Fruit fly (Drosophila melanogaster) whole organism, pupa: ENCODE results near the gene Polr3A.
A peak's percentile ranks its signal among the peaks of the same experiment; 100 is the strongest.

Source experiments
- CG10348 ChIP-seq: fragments of 200-800 bp; sonication (Bioruptor generic); IDR thresholded peaks from 2 replicates; pipeline ENCODE4 v1.3.6; 2022; ENCODE audit warnings: missing biosample characterization, missing genetic modification characterization
- CG12605 ChIP-seq: fragments of 200-800 bp; sonication (Bioruptor generic); IDR thresholded peaks from 2 replicates; pipeline ENCODE4 v1.3.6; 2022; ENCODE audit warnings: missing biosample characterization, missing genetic modification characterization
- CG13204 ChIP-seq: fragments of 200-800 bp; sonication (Bioruptor generic); optimal IDR thresholded peaks from 2 replicates; lab custom pipeline; 2018; ENCODE audit warnings: missing biosample characterization, mild to moderate bottlenecking, missing genetic modification characterization, moderate library complexity
- CG14655 ChIP-seq: fragments of 200-800 bp; sonication (Bioruptor generic); optimal IDR thresholded peaks from 3 replicates; lab custom pipeline; 2017; ENCODE audit warnings: mild to moderate bottlenecking, missing biosample characterization, missing genetic modification reagents, missing genetic modification characterization
- CG15710 ChIP-seq: fragments of 200-800 bp; sonication (Bioruptor generic); optimal IDR thresholded peaks from 2 replicates; lab custom pipeline; 2018; ENCODE audit warnings: missing biosample characterization, mild to moderate bottlenecking, missing genetic modification characterization, moderate library complexity
- CG17806 ChIP-seq: fragments of 200-800 bp; sonication (Bioruptor generic); optimal IDR thresholded peaks from 2 replicates; lab custom pipeline; 2018; ENCODE audit warnings: missing biosample characterization, mild to moderate bottlenecking, missing genetic modification characterization, moderate library complexity
- CG32121 ChIP-seq: fragments of 200-800 bp; sonication (Bioruptor generic); IDR thresholded peaks from 2 replicates; pipeline ENCODE4 v1.3.6; 2022; ENCODE audit warnings: missing biosample characterization, missing genetic modification characterization
- CG34367 ChIP-seq: fragments of 200-800 bp; sonication (Bioruptor generic); optimal IDR thresholded peaks from 2 replicates; lab custom pipeline; 2018; ENCODE audit warnings: missing biosample characterization, mild to moderate bottlenecking, missing genetic modification characterization
- CG4496 ChIP-seq: fragments of 200-800 bp; sonication (Bioruptor generic); IDR thresholded peaks from 3 replicates; pipeline ENCODE4 v1.3.6; 2022; ENCODE audit warnings: missing biosample characterization, missing genetic modification characterization
- CG8159 ChIP-seq: fragments of 200-800 bp; sonication (Bioruptor generic); optimal IDR thresholded peaks from 3 replicates; lab custom pipeline; 2018; ENCODE audit warnings: missing biosample characterization, mild to moderate bottlenecking, missing genetic modification characterization, moderate library complexity
- CG8301 ChIP-seq: fragments of 200-800 bp; sonication (Bioruptor generic); optimal IDR thresholded peaks from 2 replicates; lab custom pipeline; 2018; ENCODE audit warnings: missing biosample characterization, mild to moderate bottlenecking, missing genetic modification characterization
- CG9948 ChIP-seq: fragments of 200-800 bp; sonication (Bioruptor generic); optimal IDR thresholded peaks from 2 replicates; lab custom pipeline; 2018; ENCODE audit warnings: missing biosample characterization, mild to moderate bottlenecking, missing genetic modification characterization, moderate library complexity
- D1 ChIP-seq: fragments of 200-800 bp; sonication (Bioruptor generic); optimal IDR thresholded peaks from 2 replicates; lab custom pipeline; 2018; ENCODE audit warnings: missing biosample characterization, mild to moderate bottlenecking, missing genetic modification characterization, moderate library complexity
- EcR ChIP-seq: fragments of 200-800 bp; sonication (Bioruptor generic); optimal IDR thresholded peaks from 3 replicates; lab custom pipeline; 2019; ENCODE audit warnings: missing biosample characterization, missing genetic modification characterization, mild to moderate bottlenecking, moderate library complexity, missing genetic modification reagents
- Ets98B ChIP-seq: fragments of 200-800 bp; sonication (Bioruptor generic); IDR thresholded peaks from 2 replicates; pipeline ENCODE4 v1.3.6; 2022; ENCODE audit warnings: missing biosample characterization, missing genetic modification characterization
- Pif1A ChIP-seq: fragments of 200-800 bp; sonication (Bioruptor generic); optimal IDR thresholded peaks from 3 replicates; lab custom pipeline; 2016; ENCODE audit warnings: missing biosample characterization, missing genetic modification characterization
- Pif1B ChIP-seq: fragments of 200-800 bp; sonication (Bioruptor generic); optimal IDR thresholded peaks from 3 replicates; lab custom pipeline; 2016; ENCODE audit warnings: missing biosample characterization, missing genetic modification characterization
- Snoo ChIP-seq: fragments of 200-800 bp; sonication (Bioruptor generic); optimal IDR thresholded peaks from 3 replicates; lab custom pipeline; 2017; ENCODE audit warnings: missing biosample characterization, mild to moderate bottlenecking, missing genetic modification characterization, inconsistent platforms
- fd96Ca ChIP-seq: fragments of 200-800 bp; sonication (Bioruptor generic); IDR thresholded peaks from 3 replicates; pipeline ENCODE4 v1.3.6; 2022; ENCODE audit warnings: missing biosample characterization, missing genetic modification characterization
- gl ChIP-seq: fragments of 200-800 bp; sonication (Bioruptor generic); optimal IDR thresholded peaks from 2 replicates; lab custom pipeline; 2018; ENCODE audit warnings: missing biosample characterization, mild to moderate bottlenecking, missing genetic modification characterization
- rn ChIP-seq: fragments of 200-800 bp; sonication (Bioruptor generic); IDR thresholded peaks from 2 replicates; pipeline ENCODE4 v1.3.6; 2022; ENCODE audit warnings: missing biosample characterization, missing genetic modification characterization

The Polr3A gene

dm6 chrX:15762723-15763122 is at the start of gene Polr3A:
Gene Polr3A (plus strand): TSS chrX:15762956.
- TF ChIP-seq Ets98B (GFP tag; lab: Robert Waterston, UW) (no peak), CG4496 (GFP tag; lab: Robert Waterston, UW) (no peak), CG32121 (GFP tag; lab: Robert Waterston, UW) (no peak), D1 (tag; lab: Kevin White, UChicago) (no peak), fd96Ca (GFP tag; lab: Robert Waterston, UW) (no peak), CG8301 (no peak), CG10348 (GFP tag; lab: Robert Waterston, UW) (no peak), EcR (no peak), CG12605 (GFP tag; lab: Robert Waterston, UW) (no peak), Pif1B (GFP tag; lab: Kevin White, UChicago) (no peak), Pif1A (GFP tag; lab: Kevin White, UChicago) (no peak), CG17806 (tag; lab: Kevin White, UChicago) (no peak), CG34367 (tag; lab: Kevin White, UChicago) (no peak), CG14655 (GFP tag; lab: Kevin White, UChicago) (no peak), CG13204 (GFP tag; lab: Kevin White, UChicago) (no peak), rn (GFP tag; lab: Robert Waterston, UW) (no peak), CG9948 (no peak), gl (no peak), CG15710 (tag; lab: Kevin White, UChicago) (no peak)

dm6 chrX:15731968-15732367 is 30.8 kb upstream of the Polr3A start, which contains the start of gene CG8191:
Gene CG8191 (plus strand): TSS chrX:15732178.
- TF ChIP-seq CG9948: no peak
- no peak for TF ChIP-seq EcR
- TF ChIP-seq CG34367 (tag; lab: Kevin White, UChicago): no peak
- no peak for TF ChIP-seq Pif1B (GFP tag; lab: Kevin White, UChicago)
- TF ChIP-seq Pif1A (GFP tag; lab: Kevin White, UChicago): no peak
- no peak for TF ChIP-seq rn (GFP tag; lab: Robert Waterston, UW)
- TF ChIP-seq CG17806 (tag; lab: Kevin White, UChicago): no peak
- TF ChIP-seq gl: no peak
- TF ChIP-seq D1 (tag; lab: Kevin White, UChicago): no peak
- no peak for TF ChIP-seq CG32121 (GFP tag; lab: Robert Waterston, UW)
- no peak for TF ChIP-seq CG15710 (tag; lab: Kevin White, UChicago)
- TF ChIP-seq CG8159 (tag; lab: Kevin White, UChicago): no peak
- no peak for TF ChIP-seq CG12605 (GFP tag; lab: Robert Waterston, UW)
- TF ChIP-seq CG14655 (GFP tag; lab: Kevin White, UChicago): no peak
- no peak for TF ChIP-seq fd96Ca (GFP tag; lab: Robert Waterston, UW)

DNA sequence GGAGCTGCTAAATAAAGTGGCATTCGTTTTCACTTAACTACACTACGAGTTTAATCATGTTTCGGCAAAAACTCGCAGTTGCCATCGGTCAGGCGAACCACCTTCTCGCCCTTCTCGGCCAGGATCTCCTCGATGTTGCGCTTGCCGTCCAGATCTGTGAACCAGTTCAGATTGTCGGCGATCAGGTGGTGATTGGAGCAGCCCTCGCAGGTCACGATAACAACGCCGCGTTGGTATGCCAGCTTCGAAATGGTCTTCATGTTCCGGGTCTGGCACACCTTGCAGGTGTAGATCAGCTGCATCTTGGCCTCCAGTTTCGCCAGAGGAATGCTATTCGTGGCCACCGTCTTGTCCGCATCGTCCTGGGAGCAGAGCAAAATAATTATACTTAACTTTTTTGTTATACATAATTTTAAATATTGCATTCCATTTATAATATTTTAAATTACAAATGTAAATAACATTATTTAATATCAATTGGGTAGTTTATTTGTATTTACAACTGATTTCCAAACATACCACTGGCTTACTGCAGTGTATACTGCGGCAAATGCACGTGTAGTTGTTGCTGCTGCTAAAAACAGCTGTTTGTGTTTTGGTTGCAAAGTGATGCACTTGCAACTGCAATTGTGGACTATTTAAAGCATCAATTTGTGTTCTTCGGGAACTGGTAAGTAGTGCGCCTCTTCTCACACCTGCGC is 29.4 kb upstream of the Polr3A start:
- TF ChIP-seq EcR (no peak), CG13204 (GFP tag; lab: Kevin White, UChicago) (no peak), CG34367 (tag; lab: Kevin White, UChicago) (no peak), CG4496 (GFP tag; lab: Robert Waterston, UW) (peak; percentile 48; the same call in 2 of the 3 replicates), gl (no peak), CG10348 (GFP tag; lab: Robert Waterston, UW) (no peak), rn (GFP tag; lab: Robert Waterston, UW) (peak; percentile 25; the same call in 1 of the 2 replicates), Ets98B (GFP tag; lab: Robert Waterston, UW) (peak; percentile 9; the same call in 1 of the 2 replicates), CG12605 (GFP tag; lab: Robert Waterston, UW) (peak; percentile 52), CG32121 (GFP tag; lab: Robert Waterston, UW) (peak; percentile 21; the same call in 1 of the 2 replicates), CG15710 (tag; lab: Kevin White, UChicago) (no peak), D1 (tag; lab: Kevin White, UChicago) (no peak), CG17806 (tag; lab: Kevin White, UChicago) (no peak), CG9948 (no peak)

- TF ChIP-seq CG8159 (tag; lab: Kevin White, UChicago): peak; percentile 40
- no peak for TF ChIP-seq CG12605 (GFP tag; lab: Robert Waterston, UW)
- TF ChIP-seq D1 (tag; lab: Kevin White, UChicago): no peak
- TF ChIP-seq EcR: no peak
- peak; percentile 54 for TF ChIP-seq CG15710 (tag; lab: Kevin White, UChicago)
- peak; percentile 0 for TF ChIP-seq CG17806 (tag; lab: Kevin White, UChicago)
- no peak for TF ChIP-seq gl
- TF ChIP-seq CG8301: peak; percentile 21
- TF ChIP-seq rn (GFP tag; lab: Robert Waterston, UW): no peak
- no peak for TF ChIP-seq Ets98B (GFP tag; lab: Robert Waterston, UW)
- TF ChIP-seq CG14655 (GFP tag; lab: Kevin White, UChicago): no peak
- TF ChIP-seq fd96Ca (GFP tag; lab: Robert Waterston, UW): no peak
- no peak for TF ChIP-seq CG34367 (tag; lab: Kevin White, UChicago)
- peak; percentile 28 for TF ChIP-seq CG9948
- no peak for TF ChIP-seq CG32121 (GFP tag; lab: Robert Waterston, UW)
- peak; percentile 0 for TF ChIP-seq Snoo (tag; lab: Kevin White, UChicago)
- TF ChIP-seq CG4496 (GFP tag; lab: Robert Waterston, UW): peak; percentile 6; the same call in 1 of the 3 replicates
Observed at dm6 chrX:15733995-15734394, 28.8 kb upstream of the Polr3A start, which contains the start of the genes CG12379 and MagR. Gene CG12379 (minus strand): TSS chrX:15733996. Gene MagR (plus strand): TSS chrX:15734270.

- no peak for TF ChIP-seq CG32121 (GFP tag; lab: Robert Waterston, UW)
- TF ChIP-seq CG10348 (GFP tag; lab: Robert Waterston, UW): no peak
Observed at dm6 chrX:15737110-15737509, 25.6 kb upstream of the Polr3A start, which contains the start of gene Arp6. Gene Arp6 (minus strand): TSS chrX:15737120.
